Fruit fly (Drosophila melanogaster) whole organism, adult: Measurements from ENCODE around the gene CG14234.

Experiments used
- bab1 ChIP-seq: fragments of 200-800 bp; sonication (Bioruptor generic); optimal IDR thresholded peaks from 3 replicates; lab custom pipeline; 2019; ENCODE audit warnings: missing biosample characterization, mild to moderate bottlenecking, missing genetic modification characterization, moderate library complexity
- ovo ChIP-seq: fragments of 200-800 bp; sonication (Bioruptor generic); optimal IDR thresholded peaks from 2 replicates; lab custom pipeline; 2016; ENCODE audit warnings: missing biosample characterization, missing genetic modification characterization

DNA sequence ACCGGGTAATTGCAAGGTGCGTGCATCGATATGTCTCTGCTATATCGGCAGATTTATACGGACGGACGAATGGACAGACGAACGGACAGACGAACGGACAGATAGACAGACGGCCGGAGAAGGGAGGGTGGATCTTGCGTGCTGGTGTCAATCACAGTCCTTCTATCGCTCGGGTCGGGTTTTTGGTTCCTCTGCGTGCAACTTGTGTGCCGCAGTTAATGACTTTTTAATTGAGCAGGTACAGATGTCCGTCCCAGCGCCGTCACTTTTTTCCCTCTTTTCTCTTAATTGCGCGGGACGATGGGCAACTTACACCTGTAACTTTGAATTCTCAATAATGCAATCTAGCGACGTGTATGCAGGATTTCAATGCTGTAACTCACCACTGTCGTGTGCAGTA lies 51.5 kb downstream of the CG14234 start:
- no peak for TF ChIP-seq ovo (GFP tag; lab: Kevin White, UChicago)
- TF ChIP-seq bab1 (GFP tag; lab: Kevin White, UChicago), result no peak
